Fruit fly (Drosophila melanogaster) whole organism, embryonic: Measurements from ENCODE around the gene Cow.

ENCODE experiments used
- Bdp1 ChIP-seq: fragments of 200-800 bp; sonication (Bioruptor generic); optimal IDR thresholded peaks from 3 replicates; lab custom pipeline; 2016; ENCODE audit warnings: missing biosample characterization, missing genetic modification characterization
- BtbVII ChIP-seq: fragments of 200-800 bp; sonication (Bioruptor generic); optimal IDR thresholded peaks from 3 replicates; lab custom pipeline; 2017; ENCODE audit warnings: missing biosample characterization, mild to moderate bottlenecking, missing genetic modification characterization
- CG10462 ChIP-seq: fragments of 200-800 bp; sonication (Bioruptor generic); optimal IDR thresholded peaks from 2 replicates; lab custom pipeline; 2016; ENCODE audit warnings: missing biosample characterization, missing genetic modification characterization
- CG11696 ChIP-seq: fragments of 200-800 bp; sonication (Bioruptor generic); IDR thresholded peaks from 2 replicates; pipeline ENCODE4 v1.3.6; 2022; ENCODE audit warnings: missing biosample characterization, missing genetic modification characterization
- CG12104 ChIP-seq: fragments of 200-800 bp; sonication (Bioruptor generic); optimal IDR thresholded peaks from 3 replicates; lab custom pipeline; 2016; ENCODE audit warnings: missing biosample characterization, missing genetic modification characterization
- CG14050 ChIP-seq: fragments of 200-800 bp; sonication (Bioruptor generic); IDR thresholded peaks from 3 replicates; pipeline ENCODE4 v1.3.6; 2022; ENCODE audit warnings: missing biosample characterization, missing genetic modification characterization
- CG17186 ChIP-seq: fragments of 200-800 bp; sonication (Bioruptor generic); optimal IDR thresholded peaks from 3 replicates; lab custom pipeline; 2017; ENCODE audit warnings: missing biosample characterization, missing genetic modification reagents, missing genetic modification characterization
- CG17385 ChIP-seq: fragments of 200-800 bp; sonication (Bioruptor generic); optimal IDR thresholded peaks from 3 replicates; lab custom pipeline; 2018; ENCODE audit warnings: missing biosample characterization, mild to moderate bottlenecking, missing genetic modification characterization
- CG18619 ChIP-seq: fragments of 200-800 bp; sonication (Bioruptor generic); optimal IDR thresholded peaks from 3 replicates; lab custom pipeline; 2017; ENCODE audit warnings: missing biosample characterization, mild to moderate bottlenecking, missing genetic modification characterization
- CG2678 ChIP-seq: fragments of 200-800 bp; sonication (Bioruptor generic); optimal IDR thresholded peaks from 3 replicates; lab custom pipeline; 2019; ENCODE audit warnings: missing biosample characterization, mild to moderate bottlenecking, missing genetic modification characterization, moderate library complexity
- CG32767 ChIP-seq: fragments of 200-800 bp; sonication (Bioruptor generic); IDR thresholded peaks from 2 replicates; pipeline ENCODE4 v1.3.6; 2022; ENCODE audit warnings: missing biosample characterization, missing genetic modification characterization
- CG4360 ChIP-seq: fragments of 200-800 bp; sonication (Bioruptor generic); IDR thresholded peaks from 2 replicates; pipeline ENCODE4 v1.3.6; 2022; ENCODE audit warnings: missing biosample characterization, missing genetic modification characterization
- CG9817 ChIP-seq: fragments of 200-800 bp; sonication (Bioruptor generic); optimal IDR thresholded peaks from 2 replicates; lab custom pipeline; 2018; ENCODE audit warnings: missing biosample characterization, mild to moderate bottlenecking, missing genetic modification characterization, moderate library complexity
- CoRest ChIP-seq: fragments of 200-800 bp; sonication (Bioruptor generic); optimal IDR thresholded peaks from 3 replicates; lab custom pipeline; 2018; ENCODE audit warnings: missing biosample characterization, mild to moderate bottlenecking, missing genetic modification characterization, moderate library complexity
- Deaf1 ChIP-seq: fragments of 200-800 bp; optimal IDR thresholded peaks from 3 replicates; lab custom pipeline; 2019; ENCODE audit warnings: missing biosample characterization, mild to moderate bottlenecking, missing genetic modification characterization, moderate library complexity
- Drgx ChIP-seq: fragments of 200-800 bp; sonication (Bioruptor generic); IDR thresholded peaks from 2 replicates; pipeline ENCODE4 v1.3.6; 2022; ENCODE audit warnings: missing biosample characterization, missing genetic modification characterization
- Fer3 ChIP-seq: fragments of 200-800 bp; sonication (Bioruptor generic); optimal IDR thresholded peaks from 2 replicates; lab custom pipeline; 2018; ENCODE audit warnings: missing biosample characterization, mild to moderate bottlenecking, missing genetic modification characterization, moderate library complexity
- Gug ChIP-seq: fragments of 200-800 bp; sonication (Bioruptor generic); IDR thresholded peaks from 4 replicates; pipeline ENCODE4 v1.3.6; 2022; ENCODE audit warnings: missing biosample characterization, missing genetic modification characterization
- HHEX ChIP-seq: fragments of 200-800 bp; sonication (Bioruptor generic); optimal IDR thresholded peaks from 3 replicates; lab custom pipeline; 2017; ENCODE audit warnings: missing biosample characterization, mild to moderate bottlenecking, missing genetic modification characterization, missing genetic modification reagents
- MESR4 ChIP-seq: fragments of 200-800 bp; sonication (Bioruptor generic); optimal IDR thresholded peaks from 2 replicates; lab custom pipeline; 2018; ENCODE audit warnings: missing biosample characterization, mild to moderate bottlenecking, missing genetic modification characterization, moderate library complexity
- Med ChIP-seq: fragments of 200-800 bp; sonication (Bioruptor generic); peaks from one replicate; lab custom pipeline; 2016; ENCODE audit warnings: missing biosample characterization, missing genetic modification characterization, mild to moderate bottlenecking, inconsistent platforms, moderate library complexity
- NC2β ChIP-seq: fragments of 200-800 bp; sonication (Bioruptor generic); optimal IDR thresholded peaks from 2 replicates; lab custom pipeline; 2016; ENCODE audit warnings: missing biosample characterization, missing genetic modification characterization
- NFAT ChIP-seq: fragments of 200-800 bp; sonication (Bioruptor generic); IDR thresholded peaks from 2 replicates; pipeline ENCODE4 v1.3.6; 2022; ENCODE audit warnings: missing biosample characterization, missing genetic modification characterization
- Nf-YA ChIP-seq: fragments of 200-800 bp; sonication (Bioruptor generic); IDR thresholded peaks from 2 replicates; pipeline ENCODE4 v1.3.6; 2022; ENCODE audit warnings: missing biosample characterization, missing genetic modification characterization
- Nf-YB ChIP-seq: fragments of 200-800 bp; sonication (Bioruptor generic); optimal IDR thresholded peaks from 3 replicates; lab custom pipeline; 2019; ENCODE audit warnings: missing biosample characterization, mild to moderate bottlenecking, missing genetic modification characterization, moderate library complexity
- Poxn ChIP-seq: fragments of 200-800 bp; sonication (Bioruptor generic); IDR thresholded peaks from 2 replicates; pipeline ENCODE4 v1.3.6; 2022; ENCODE audit warnings: missing biosample characterization, missing genetic modification characterization
- Scr ChIP-seq: fragments of 200-800 bp; sonication (Bioruptor generic); IDR thresholded peaks from 2 replicates; pipeline ENCODE4 v1.3.6; 2022; ENCODE audit warnings: missing biosample characterization, missing genetic modification characterization; ENCODE audit not compliant: partially characterized antibody
- Tbp ChIP-seq: fragments of >200 bp; optimal IDR thresholded peaks from 2 replicates; lab custom pipeline; 2018; ENCODE audit warnings: missing biosample characterization, missing genetic modification characterization
- ap ChIP-seq: fragments of 200-800 bp; sonication (Bioruptor generic); IDR thresholded peaks from 2 replicates; pipeline ENCODE4 v1.3.6; 2022; ENCODE audit warnings: missing biosample characterization, missing genetic modification characterization
- btn ChIP-seq: fragments of 200-800 bp; sonication (Bioruptor generic); optimal IDR thresholded peaks from 2 replicates; lab custom pipeline; 2016; ENCODE audit warnings: missing biosample characterization, missing genetic modification characterization
- cg ChIP-seq: fragments of 200-800 bp; sonication (Bioruptor generic); optimal IDR thresholded peaks from 3 replicates; lab custom pipeline; 2019; ENCODE audit warnings: missing biosample characterization, mild to moderate bottlenecking, missing genetic modification characterization, moderate library complexity
- chif ChIP-seq, 2 experiments: fragments of 200-800 bp; sonication (Bioruptor generic); optimal IDR thresholded peaks; 3 replicates each; lab custom pipeline; 2016; ENCODE audit warnings: missing biosample characterization in 2 of 2, missing genetic modification characterization in 2 of 2
- chm ChIP-seq: fragments of 200-800 bp; sonication (Bioruptor generic); IDR thresholded peaks from 2 replicates; pipeline ENCODE4 v1.3.6; 2022; ENCODE audit warnings: missing biosample characterization, missing genetic modification characterization
- crol ChIP-seq: fragments of 200-800 bp; sonication (Bioruptor generic); IDR thresholded peaks from 2 replicates; pipeline ENCODE4 v1.3.6; 2022; ENCODE audit warnings: missing biosample characterization, missing genetic modification characterization
- dmrt99B ChIP-seq: fragments of 200-800 bp; sonication (Bioruptor generic); optimal IDR thresholded peaks from 2 replicates; lab custom pipeline; 2018; ENCODE audit warnings: missing biosample characterization, mild to moderate bottlenecking, missing genetic modification characterization, moderate library complexity
- gsb ChIP-seq: fragments of 200-800 bp; sonication (Bioruptor generic); IDR thresholded peaks from 2 replicates; pipeline ENCODE4 v1.3.6; 2022; ENCODE audit warnings: missing biosample characterization, missing genetic modification characterization
- her ChIP-seq: fragments of 200-800 bp; sonication (Bioruptor generic); optimal IDR thresholded peaks from 2 replicates; lab custom pipeline; 2016; ENCODE audit warnings: missing biosample characterization, missing genetic modification characterization
- luna ChIP-seq: fragments of 200-800 bp; sonication (Bioruptor generic); optimal IDR thresholded peaks from 2 replicates; lab custom pipeline; 2016; ENCODE audit warnings: missing biosample characterization, missing genetic modification characterization
- mam ChIP-seq: fragments of 200-800 bp; sonication (Bioruptor generic); optimal IDR thresholded peaks from 3 replicates; lab custom pipeline; 2016; ENCODE audit warnings: missing biosample characterization, missing genetic modification characterization
- org-1 ChIP-seq: fragments of 200-800 bp; sonication (Bioruptor generic); optimal IDR thresholded peaks from 2 replicates; lab custom pipeline; 2017; ENCODE audit warnings: missing biosample characterization, missing genetic modification characterization
- pan ChIP-seq, 4 experiments: fragments of >200 bp in 3 of 4; fragments of 200-800 bp in 1 of 4; sonication (Bioruptor generic) in 1 of 4; optimal IDR thresholded peaks in 3 of 4; IDR thresholded peaks in 1 of 4; 2 replicates each; pipeline versions ENCODE4 v1.3.6 to Lab custom; 2017 to 2022; ENCODE audit warnings: missing biosample characterization in 2 of 4, missing genetic modification characterization in 2 of 4, mixed read lengths in 1 of 4
- phol ChIP-seq: fragments of 200-800 bp; sonication (Bioruptor generic); optimal IDR thresholded peaks from 3 replicates; lab custom pipeline; 2018; ENCODE audit warnings: missing biosample characterization, mild to moderate bottlenecking, missing genetic modification characterization, moderate library complexity
- row ChIP-seq: fragments of 200-800 bp; sonication (Bioruptor generic); IDR thresholded peaks from 3 replicates; pipeline ENCODE4 v1.3.6; 2022; ENCODE audit warnings: missing biosample characterization, missing genetic modification characterization
- sens-2 ChIP-seq: fragments of 200-800 bp; sonication (Bioruptor generic); IDR thresholded peaks from 2 replicates; pipeline ENCODE4 v1.3.6; 2022; ENCODE audit warnings: missing biosample characterization, missing genetic modification characterization
- seq ChIP-seq: fragments of 200-800 bp; sonication (Bioruptor generic); IDR thresholded peaks from 2 replicates; pipeline ENCODE4 v1.3.6; 2022; ENCODE audit warnings: missing biosample characterization, missing genetic modification characterization
- slou ChIP-seq: fragments of 200-800 bp; sonication (Bioruptor generic); optimal IDR thresholded peaks from 3 replicates; lab custom pipeline; 2016; ENCODE audit warnings: missing biosample characterization, missing genetic modification characterization
- tgo ChIP-seq: fragments of 200-800 bp; sonication (Bioruptor generic); IDR thresholded peaks from 3 replicates; pipeline ENCODE4 v1.3.6; 2022; ENCODE audit warnings: missing biosample characterization, missing genetic modification characterization
- tio ChIP-seq: fragments of 200-800 bp; sonication (Bioruptor generic); optimal IDR thresholded peaks from 2 replicates; lab custom pipeline; 2017; ENCODE audit warnings: missing biosample characterization, missing genetic modification characterization, inconsistent platforms
- trem ChIP-seq: fragments of 200-800 bp; optimal IDR thresholded peaks from 3 replicates; lab custom pipeline; 2019; ENCODE audit warnings: missing biosample characterization, mild to moderate bottlenecking, missing genetic modification characterization, moderate library complexity
- trh ChIP-seq: fragments of 200-800 bp; sonication (Bioruptor generic); optimal IDR thresholded peaks from 2 replicates; lab custom pipeline; 2016; ENCODE audit warnings: missing biosample characterization, missing genetic modification characterization
- unpg ChIP-seq: fragments of 200-800 bp; sonication (Bioruptor generic); optimal IDR thresholded peaks from 3 replicates; lab custom pipeline; 2018; ENCODE audit warnings: missing biosample characterization, mild to moderate bottlenecking, missing genetic modification characterization, moderate library complexity
- z ChIP-seq: fragments of 200-800 bp; sonication (Bioruptor generic); IDR thresholded peaks from 3 replicates; pipeline ENCODE4 v1.3.6; 2022; ENCODE audit warnings: missing biosample characterization, missing genetic modification characterization

Gene Cow

dm6 chr3R:23147625-23148024 is 35.1 kb upstream of the Cow start:
- TF ChIP-seq gsb (GFP tag; lab: Robert Waterston, UW) (no peak), mam (GFP tag; lab: Kevin White, UChicago) (no peak), CG18619 (GFP tag; lab: Kevin White, UChicago) (no peak), chif (GFP tag; optimal IDR thresholded peaks at IDR 0.05; lab: Kevin White, UChicago) (no peak), trem (tag; lab: Kevin White, UChicago) (no peak), Deaf1 (tag; lab: Kevin White, UChicago) (no peak), CG12104 (GFP tag; lab: Kevin White, UChicago) (no peak), CG32767 (GFP tag; lab: Robert Waterston, UW) (no peak), CG2678 (tag; lab: Kevin White, UChicago) (no peak), pan (optimal IDR thresholded peaks at IDR 0.05; lab: Kevin White, UChicago) (no peak), pan (GFP tag; optimal IDR thresholded peaks at IDR 0.05 in 1 of 2, IDR thresholded peaks at IDR 0.05 in 1 of 2) (no peak), HHEX (no peak), her (GFP tag; lab: Kevin White, UChicago) (no peak), MESR4 (GFP tag; lab: Kevin White, UChicago) (no peak), dmrt99B (no peak), CoRest (tag; lab: Kevin White, UChicago) (no peak), CG17385 (no peak), luna (GFP tag; lab: Kevin White, UChicago) (no peak), Gug (GFP tag; lab: Robert Waterston, UW) (no peak), CG11696 (GFP tag; lab: Robert Waterston, UW) (no peak), Med (GFP tag; lab: Kevin White, UChicago) (peak; percentile 47), ap (GFP tag; lab: Robert Waterston, UW) (no peak), row (GFP tag; lab: Robert Waterston, UW) (0 out of 3 replicates have a peak, but pooled peaks have one; percentile 11), slou (GFP tag; lab: Kevin White, UChicago) (no peak), CG9817 (tag; lab: Kevin White, UChicago) (no peak), unpg (GFP tag; lab: Kevin White, UChicago) (peak; percentile 3), crol (GFP tag; lab: Robert Waterston, UW) (peak; percentile 1; the same call in 1 of the 2 replicates), z (GFP tag; lab: Robert Waterston, UW) (no peak), Nf-YB (no peak), Fer3 (tag; lab: Kevin White, UChicago) (no peak), btn (GFP tag; lab: Kevin White, UChicago) (no peak), chm (GFP tag; lab: Robert Waterston, UW) (no peak), CG17186 (GFP tag; lab: Kevin White, UChicago) (no peak), NFAT (GFP tag; lab: Robert Waterston, UW) (no peak), BtbVII (GFP tag; lab: Kevin White, UChicago) (no peak), seq (GFP tag; lab: Robert Waterston, UW) (no peak), Nf-YA (GFP tag; lab: Robert Waterston, UW) (no peak), tgo (GFP tag; lab: Robert Waterston, UW) (0 out of 3 replicates have a peak, but pooled peaks have one; percentile 19), NC2β (GFP tag; lab: Kevin White, UChicago) (no peak), tio (no peak), CG10462 (GFP tag; lab: Kevin White, UChicago) (no peak), CG4360 (GFP tag; lab: Robert Waterston, UW) (no peak), Tbp (GFP tag; lab: Kevin White, UChicago) (no peak), phol (tag; lab: Kevin White, UChicago) (no peak), Drgx (GFP tag; lab: Robert Waterston, UW) (peak; percentile 64), Poxn (GFP tag; lab: Robert Waterston, UW) (no peak), org-1 (no peak), trh (GFP tag; lab: Kevin White, UChicago) (no peak), sens-2 (GFP tag; lab: Robert Waterston, UW) (no peak), cg (GFP tag; lab: Kevin White, UChicago) (no peak), Bdp1 (GFP tag; lab: Kevin White, UChicago) (no peak), CG14050 (no peak), Scr (GFP tag; lab: Robert Waterston, UW) (no peak)
